Worm (Caenorhabditis elegans) whole organism, L2 larva: ENCODE results near the gene srr-4.
A peak's percentile ranks its signal among the peaks of the same experiment; 100 is the strongest.

ENCODE experiments used
- C34F6.9 ChIP-seq: fragments of 150-350 bp; optimal IDR thresholded peaks from 2 replicates; lab custom pipeline; 2014; ENCODE audit warnings: missing biosample characterization, missing genetic modification characterization
- R02D3.7 ChIP-seq: fragments of 150-350 bp; optimal IDR thresholded peaks from 2 replicates; lab custom pipeline; 2014; ENCODE audit warnings: missing biosample characterization, missing genetic modification characterization
- Y55F3AM.14 ChIP-seq: fragments of 200-800 bp; sonication (Bioruptor generic); optimal IDR thresholded peaks from 2 replicates; lab custom pipeline; 2018; ENCODE audit warnings: mild to moderate bottlenecking, missing genetic modification characterization, missing compliant biosample characterization
- ZK546.5 ChIP-seq: sonication (generic microtip); optimal IDR thresholded peaks from 2 replicates; lab custom pipeline; 2017; ENCODE audit warnings: missing biosample characterization, missing genetic modification characterization
- alr-1 ChIP-seq: fragments of 150-350 bp; optimal IDR thresholded peaks from 2 replicates; lab custom pipeline; 2014; ENCODE audit warnings: missing biosample characterization, missing genetic modification characterization
- aly-2 ChIP-seq: fragments of 150-350 bp; optimal IDR thresholded peaks from 2 replicates; lab custom pipeline; 2014; ENCODE audit warnings: missing biosample characterization, missing genetic modification characterization
- blmp-1 ChIP-seq: sonication (generic microtip); optimal IDR thresholded peaks from 2 replicates; lab custom pipeline; 2017; ENCODE audit warnings: missing genetic modification characterization, mild to moderate bottlenecking, missing compliant biosample characterization, antibody characterized with exemption, moderate library complexity; ENCODE audit not compliant: insufficient read depth
- ceh-16 ChIP-seq: fragments of 150-350 bp; optimal IDR thresholded peaks from 2 replicates; lab custom pipeline; 2014; ENCODE audit warnings: missing biosample characterization, missing genetic modification characterization
- crh-2 ChIP-seq: sonication (generic microtip); optimal IDR thresholded peaks from 2 replicates; lab custom pipeline; 2017; ENCODE audit warnings: missing biosample characterization, missing genetic modification characterization
- elt-1 ChIP-seq: fragments of 150-350 bp; optimal IDR thresholded peaks from 2 replicates; lab custom pipeline; 2014; ENCODE audit warnings: missing biosample characterization, missing genetic modification characterization
- elt-3 ChIP-seq: sonication (generic microtip); optimal IDR thresholded peaks from 2 replicates; lab custom pipeline; 2017; ENCODE audit warnings: missing biosample characterization, missing genetic modification characterization
- fos-1 ChIP-seq: fragments of 150-350 bp; optimal IDR thresholded peaks from 2 replicates; lab custom pipeline; 2014; ENCODE audit warnings: missing biosample characterization, missing genetic modification characterization
- lin-11 ChIP-seq: fragments of 150-350 bp; sonication (generic microtip); optimal IDR thresholded peaks from 2 replicates; lab custom pipeline; 2014; ENCODE audit warnings: missing biosample characterization, missing genetic modification characterization, inconsistent platforms, mixed read lengths
- lin-39 ChIP-seq: fragments of 150-350 bp; optimal IDR thresholded peaks from 2 replicates; lab custom pipeline; 2014; ENCODE audit warnings: missing biosample characterization, missing genetic modification reagents, missing genetic modification characterization
- lsy-2 ChIP-seq, 2 experiments: fragments of 150-350 bp in 1 of 2; sonication (generic microtip) in 1 of 2; optimal IDR thresholded peaks; 2 replicates each; lab custom pipeline; 2014 to 2017; ENCODE audit warnings: missing biosample characterization in 2 of 2, missing genetic modification characterization in 2 of 2
- mbf-1 ChIP-seq: sonication (generic microtip); optimal IDR thresholded peaks from 2 replicates; lab custom pipeline; 2017; ENCODE audit warnings: missing biosample characterization, missing genetic modification characterization
- mdl-1 ChIP-seq, 2 experiments: fragments of 150-350 bp in 1 of 2; sonication (generic microtip) in 1 of 2; optimal IDR thresholded peaks; 2 replicates each; lab custom pipeline; 2017; ENCODE audit warnings: missing biosample characterization in 2 of 2, missing genetic modification characterization in 2 of 2
- nhr-10 ChIP-seq: sonication (generic microtip); optimal IDR thresholded peaks from 2 replicates; lab custom pipeline; 2017; ENCODE audit warnings: missing biosample characterization, missing genetic modification characterization
- nhr-11 ChIP-seq: fragments of 150-350 bp; optimal IDR thresholded peaks from 2 replicates; lab custom pipeline; 2014; ENCODE audit warnings: missing biosample characterization, missing genetic modification characterization
- nhr-129 ChIP-seq: fragments of 150-350 bp; optimal IDR thresholded peaks from 2 replicates; lab custom pipeline; 2014; ENCODE audit warnings: missing biosample characterization, missing genetic modification characterization
- nhr-21 ChIP-seq: fragments of 150-350 bp; optimal IDR thresholded peaks from 2 replicates; lab custom pipeline; 2014; ENCODE audit warnings: missing biosample characterization, missing genetic modification characterization
- nhr-237 ChIP-seq: fragments of 150-350 bp; optimal IDR thresholded peaks from 2 replicates; lab custom pipeline; 2014; ENCODE audit warnings: missing biosample characterization, missing genetic modification characterization
- sem-4 ChIP-seq: fragments of 150-350 bp; optimal IDR thresholded peaks from 2 replicates; lab custom pipeline; 2014; ENCODE audit warnings: missing biosample characterization, missing genetic modification reagents, missing genetic modification characterization
- skn-1 ChIP-seq: sonication (generic microtip); optimal IDR thresholded peaks from 2 replicates; lab custom pipeline; 2017; ENCODE audit warnings: missing biosample characterization, missing genetic modification characterization
- unc-62 ChIP-seq: fragments of 150-350 bp; optimal IDR thresholded peaks from 2 replicates; lab custom pipeline; 2014; ENCODE audit warnings: missing biosample characterization, missing genetic modification reagents, missing genetic modification characterization
- zag-1 ChIP-seq: fragments of 150-350 bp; optimal IDR thresholded peaks from 2 replicates; lab custom pipeline; 2014; ENCODE audit warnings: missing biosample characterization, missing genetic modification characterization
- ztf-11 ChIP-seq: sonication (generic microtip); optimal IDR thresholded peaks from 2 replicates; lab custom pipeline; 2017; ENCODE audit warnings: missing biosample characterization, missing genetic modification characterization

The srr-4 gene

DNA sequence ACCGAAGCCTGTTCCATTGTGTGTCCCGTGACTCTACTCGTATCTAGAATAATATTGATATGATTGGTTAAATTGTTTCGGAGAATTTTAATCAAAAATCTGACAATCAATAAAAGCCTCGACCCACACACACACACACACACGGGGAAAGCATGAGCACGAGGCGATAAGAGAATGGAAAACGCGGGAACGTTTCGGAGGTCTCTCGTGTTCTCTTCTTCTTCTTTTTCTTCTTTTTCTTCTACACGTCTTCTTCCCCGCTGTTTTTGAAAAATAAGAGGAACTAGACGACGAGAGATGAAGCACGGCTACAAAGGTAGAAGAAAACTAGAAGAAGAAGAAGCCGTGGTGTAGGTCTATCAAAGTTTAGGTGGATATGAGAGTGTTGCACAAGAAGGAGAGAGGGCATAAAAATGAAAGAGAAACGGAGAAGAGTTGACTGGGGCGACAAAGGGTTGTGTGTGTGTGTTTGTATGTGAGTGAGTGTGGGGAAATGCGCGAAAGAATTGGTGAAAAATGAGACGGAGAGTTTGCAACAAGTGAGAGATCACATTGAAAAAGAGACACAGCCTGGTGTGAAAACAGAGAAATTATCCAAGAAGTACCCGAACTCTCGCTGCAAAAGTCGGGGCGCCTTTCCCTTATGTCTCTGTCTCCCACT is 45.9 kb downstream of the srr-4 start, which contains the start of gene mlk-1 (continued):
- no peak for TF ChIP-seq lin-39
- TF ChIP-seq aly-2 (tag; lab: Kevin White, UChicago), result no peak
- no peak for TF ChIP-seq ZK546.5 (tag; lab: Kevin White, UChicago)
- no peak for TF ChIP-seq nhr-11
- peak; percentile 17 to 71 for TF ChIP-seq lsy-2 (tag; optimal IDR thresholded peaks at IDR 0.05; lab: Kevin White, UChicago)
- TF ChIP-seq fos-1 (tag; lab: Kevin White, UChicago), result peak; percentile 43
- peak; percentile 77 for TF ChIP-seq blmp-1 (tag; lab: Kevin White, UChicago)
- no peak for TF ChIP-seq ceh-16 (tag; lab: Kevin White, UChicago)
- no peak for TF ChIP-seq sem-4 (tag; lab: Kevin White, UChicago)
- TF ChIP-seq elt-3 (tag; lab: Kevin White, UChicago), result no peak
- TF ChIP-seq mdl-1 (tag; optimal IDR thresholded peaks at IDR 0.05; lab: Kevin White, UChicago), result peak; percentile 4 to 62
- peak; percentile 46 for TF ChIP-seq nhr-21
- TF ChIP-seq alr-1 (tag; lab: Kevin White, UChicago), result no peak
- peak; percentile 44 for TF ChIP-seq crh-2 (tag; lab: Kevin White, UChicago)

DNA sequence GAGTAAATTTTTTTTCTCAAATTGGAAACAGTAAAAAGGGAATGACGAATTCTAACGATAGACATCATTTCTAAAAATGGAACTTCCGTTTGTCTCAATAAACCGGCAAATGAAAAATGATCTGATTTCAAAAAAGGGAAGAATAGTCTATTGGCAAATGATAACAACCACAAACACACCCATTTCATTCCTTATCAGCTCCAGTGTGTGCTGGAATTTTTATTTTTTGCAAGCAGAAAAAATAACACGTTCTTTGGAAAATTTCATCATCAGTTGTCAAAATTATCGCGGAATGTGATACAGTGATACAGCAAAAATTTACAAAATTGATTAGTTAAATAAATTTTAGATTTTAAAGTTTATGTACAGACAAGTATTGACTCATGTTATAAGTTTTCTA is 48.4 kb downstream of the srr-4 start:
- TF ChIP-seq fos-1 (tag; lab: Kevin White, UChicago) (peak; percentile 86), elt-3 (tag; lab: Kevin White, UChicago) (no peak), blmp-1 (tag; lab: Kevin White, UChicago) (no peak), R02D3.7 (tag; lab: Kevin White, UChicago) (no peak), mbf-1 (tag; lab: Kevin White, UChicago) (no peak), crh-2 (tag; lab: Kevin White, UChicago) (peak; percentile 58), ceh-16 (tag; lab: Kevin White, UChicago) (no peak)
- TF ChIP-seq, all 48 proteins: peak for 2

DNA sequence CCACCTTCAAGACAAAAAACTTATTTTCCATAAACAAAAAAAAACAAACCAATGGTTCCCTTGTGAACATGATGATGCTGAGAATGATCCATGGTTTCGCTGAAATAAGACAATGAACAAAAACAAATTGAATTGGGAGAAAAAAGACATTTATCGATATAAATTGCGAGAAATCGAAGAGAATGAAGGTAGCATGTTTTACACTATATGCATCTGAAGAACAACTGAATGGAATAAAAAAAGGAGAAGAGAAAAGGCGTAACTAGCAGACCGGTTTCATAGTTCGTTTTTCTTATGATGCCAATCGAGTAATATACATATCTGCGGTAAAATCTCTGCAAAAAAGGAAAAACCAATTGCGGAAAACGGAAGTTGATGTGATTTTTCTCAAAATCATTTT is 50.4 kb downstream of the srr-4 start, which contains the start of gene Y58A7A.1:
Gene Y58A7A.1, minus strand, starts transcription at position 101 of the 400 bp plus-strand sequence.
- TF ChIP-seq lin-11 (tag; lab: Kevin White, UChicago) (no peak), C34F6.9 (tag; lab: Kevin White, UChicago) (no peak), ZK546.5 (tag; lab: Kevin White, UChicago) (no peak), fos-1 (tag; lab: Kevin White, UChicago) (no peak), nhr-10 (tag; lab: Kevin White, UChicago) (no peak), R02D3.7 (tag; lab: Kevin White, UChicago) (no peak), aly-2 (tag; lab: Kevin White, UChicago) (no peak), lsy-2 (tag; optimal IDR thresholded peaks at IDR 0.05; lab: Kevin White, UChicago) (no peak), unc-62 (GFP tag; lab: Kevin White, UChicago) (no peak), elt-1 (tag; lab: Kevin White, UChicago) (no peak), nhr-21 (no peak), nhr-237 (no peak), nhr-129 (no peak), ztf-11 (tag; lab: Kevin White, UChicago) (no peak), skn-1 (tag; lab: Kevin White, UChicago) (no peak), zag-1 (tag; lab: Kevin White, UChicago) (no peak), Y55F3AM.14 (GFP tag; lab: Kevin White, UChicago) (no peak), crh-2 (tag; lab: Kevin White, UChicago) (no peak)
